Worm (Caenorhabditis elegans) whole organism, L4 larva: ENCODE data around the gene AH10.4.

Source experiments
- F37D6.2 ChIP-seq: sonication (generic microtip); optimal IDR thresholded peaks from 2 replicates; lab custom pipeline; 2016; ENCODE audit warnings: mild to moderate bottlenecking, missing genetic modification characterization, missing compliant biosample characterization
- Y75B8A.6 ChIP-seq: fragments of 200-800 bp; sonication (Bioruptor generic); IDR thresholded peaks from 2 replicates; pipeline ENCODE4 v1.3.6; 2022; ENCODE audit warnings: missing genetic modification reagents, missing genetic modification characterization, missing compliant biosample characterization
- ces-1 ChIP-seq: fragments of 150-350 bp; sonication (generic microtip); optimal IDR thresholded peaks from 4 replicates; lab custom pipeline; 2014; ENCODE audit warnings: missing biosample characterization, missing genetic modification reagents, missing genetic modification characterization
- lin-13 ChIP-seq: fragments of 150-350 bp; optimal IDR thresholded peaks from 2 replicates; lab custom pipeline; 2014; ENCODE audit warnings: missing biosample characterization, missing genetic modification reagents, missing genetic modification characterization
- madf-9 ChIP-seq: fragments of 200-800 bp; sonication (Bioruptor generic); conservative IDR thresholded peaks from 2 replicates; pipeline ENCODE4 v1.3.6; 2022; ENCODE audit warnings: missing genetic modification reagents, missing genetic modification characterization, missing compliant biosample characterization
- mep-1 ChIP-seq: fragments of 150-350 bp; sonication (generic microtip); optimal IDR thresholded peaks from 3 replicates; lab custom pipeline; 2014; ENCODE audit warnings: missing biosample characterization, missing genetic modification characterization
- nhr-41 ChIP-seq: fragments of 200-800 bp; sonication (Bioruptor generic); IDR thresholded peaks from 2 replicates; pipeline ENCODE4 v1.3.6; 2022; ENCODE audit warnings: missing genetic modification reagents, missing genetic modification characterization, missing compliant biosample characterization
- nhr-42 ChIP-seq: fragments of 200-800 bp; sonication (Bioruptor generic); IDR thresholded peaks from 2 replicates; pipeline ENCODE4 v1.3.6; 2022; ENCODE audit warnings: missing genetic modification characterization, missing compliant biosample characterization
- nhr-6 ChIP-seq: fragments of 150-350 bp; optimal IDR thresholded peaks from 2 replicates; lab custom pipeline; 2014; ENCODE audit warnings: missing biosample characterization, missing genetic modification characterization
- pqm-1 ChIP-seq: sonication (generic microtip); optimal IDR thresholded peaks from 2 replicates; lab custom pipeline; 2017; ENCODE audit warnings: missing biosample characterization, missing genetic modification characterization
- snpc-4 ChIP-seq: fragments of 150-350 bp; optimal IDR thresholded peaks from 2 replicates; lab custom pipeline; 2014; ENCODE audit warnings: missing biosample characterization, missing genetic modification characterization
- zip-11 ChIP-seq: fragments of 200-800 bp; sonication (Bioruptor generic); IDR thresholded peaks from 2 replicates; pipeline ENCODE4 v1.3.6; 2022; ENCODE audit warnings: missing genetic modification characterization, missing compliant biosample characterization
- ztf-11 ChIP-seq: fragments of 150-350 bp; optimal IDR thresholded peaks from 2 replicates; lab custom pipeline; 2014; ENCODE audit warnings: missing biosample characterization, missing genetic modification characterization

- TF ChIP-seq madf-9 (GFP tag; lab: Robert Waterston, UW) (no peak), nhr-6 (tag; lab: Kevin White, UChicago) (peak; percentile 53), pqm-1 (tag; lab: Kevin White, UChicago) (no peak), lin-13 (GFP tag; lab: Kevin White, UChicago) (no peak), zip-11 (no peak), F37D6.2 (tag; lab: Kevin White, UChicago) (no peak), ces-1 (no peak), ztf-11 (tag; lab: Kevin White, UChicago) (no peak), snpc-4 (tag; lab: Kevin White, UChicago) (no peak), nhr-41 (GFP tag; lab: Robert Waterston, UW) (no peak), nhr-42 (GFP tag; lab: Robert Waterston, UW) (no peak), mep-1 (peak; percentile 32), Y75B8A.6 (GFP tag; lab: Robert Waterston, UW) (no peak)
These were observed 9.8 kb downstream of the AH10.4 start for ce11 chrV:14127834-14128233.
